Fruit fly (Drosophila melanogaster) whole organism, larva: ENCODE measurements around the gene CG7841.

Experiments
- noc ChIP-seq: fragments of 200-800 bp; sonication (Bioruptor generic); optimal IDR thresholded peaks from 3 replicates; lab custom pipeline; 2019; ENCODE audit warnings: missing biosample characterization, mild to moderate bottlenecking, missing genetic modification characterization, moderate library complexity

Gene CG7841

dm6 chr3L:15535228-15535598 lies 27.2 kb upstream of the CG7841 start, which contains the start of gene CrebA:
CrebA (plus strand) TSS chr3L:15535395.
- no peak for TF ChIP-seq noc

- peak; percentile 78 for TF ChIP-seq noc
These were observed 26.5 kb upstream of the CG7841 start for dm6 chr3L:15534274-15535227.

DNA sequence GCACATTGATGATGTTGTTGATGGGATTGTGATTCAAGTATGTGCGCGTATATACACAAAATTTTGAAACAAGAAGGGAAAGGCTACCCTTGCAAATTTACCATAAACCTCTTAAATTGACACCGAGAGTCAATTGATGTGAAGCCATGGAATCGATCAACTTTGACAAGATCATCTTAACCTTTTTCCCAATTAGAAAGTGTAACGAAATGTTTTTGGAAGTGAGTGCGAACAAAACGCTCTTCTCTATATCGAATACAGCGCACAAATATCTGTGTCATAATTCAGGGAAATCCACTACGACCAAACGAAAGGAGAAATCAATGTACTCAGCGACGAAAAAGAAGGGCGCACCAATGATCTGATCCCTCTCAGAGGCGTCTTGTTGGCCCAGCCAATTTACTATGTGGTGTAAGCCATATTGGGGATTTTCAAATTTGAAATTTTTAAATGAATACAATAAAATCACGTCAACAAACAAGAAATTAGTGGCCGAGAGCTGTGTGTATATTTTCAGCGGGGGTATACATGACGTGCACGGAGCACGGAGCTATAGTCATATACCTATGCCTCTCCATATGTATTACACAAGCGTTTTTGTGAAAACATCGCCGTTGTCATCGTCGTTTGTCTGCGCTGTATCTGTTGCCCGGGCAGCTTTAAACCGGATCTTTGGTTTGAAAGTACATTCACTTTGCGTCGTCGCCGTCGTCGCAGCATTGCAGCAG lies 25.5 kb upstream of the CG7841 start:
- TF ChIP-seq noc: peak; percentile 79

DNA sequence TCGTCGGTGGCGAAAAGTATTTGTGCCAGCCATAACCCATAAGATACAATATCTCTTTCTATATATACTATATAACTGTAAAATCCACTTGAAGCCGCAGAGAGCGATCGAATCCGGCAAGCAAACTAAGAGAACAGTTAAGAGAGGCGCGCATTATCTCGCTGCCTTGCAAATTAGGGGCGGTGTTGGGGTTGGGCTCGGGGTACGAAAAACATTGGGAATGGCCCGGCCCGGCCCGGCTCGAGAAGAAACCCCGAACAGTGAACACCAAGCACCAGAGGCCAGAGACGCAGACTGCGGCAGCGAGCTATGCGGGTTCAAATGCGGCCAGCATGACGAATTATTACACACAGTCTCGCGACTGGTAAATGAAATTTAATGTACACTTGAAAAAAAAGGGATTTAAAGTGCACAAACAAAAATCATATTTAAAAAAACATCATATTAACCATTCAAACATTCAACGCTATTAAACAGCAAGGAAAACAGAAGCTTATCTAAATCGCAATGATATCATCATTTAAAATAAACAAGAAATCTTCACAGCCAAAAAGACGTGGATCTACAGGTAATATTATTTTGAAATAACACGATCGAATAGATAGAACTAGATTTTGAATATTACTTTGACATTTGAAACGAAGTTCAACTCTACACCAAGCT lies 24.4 kb upstream of the CG7841 start:
- TF ChIP-seq noc: no peak

dm6 chr3L:15531423-15532325 lies 23.6 kb upstream of the CG7841 start, which contains the start of gene CG43248:
CG43248 (minus strand) TSS chr3L:15531473.
- TF ChIP-seq noc: peak; percentile 80

dm6 chr3L:15530638-15531225 lies 22.7 kb upstream of the CG7841 start:
- no peak for TF ChIP-seq noc

dm6 chr3L:15530071-15530470 lies 22.0 kb upstream of the CG7841 start:
- TF ChIP-seq noc: peak; percentile 71

DNA sequence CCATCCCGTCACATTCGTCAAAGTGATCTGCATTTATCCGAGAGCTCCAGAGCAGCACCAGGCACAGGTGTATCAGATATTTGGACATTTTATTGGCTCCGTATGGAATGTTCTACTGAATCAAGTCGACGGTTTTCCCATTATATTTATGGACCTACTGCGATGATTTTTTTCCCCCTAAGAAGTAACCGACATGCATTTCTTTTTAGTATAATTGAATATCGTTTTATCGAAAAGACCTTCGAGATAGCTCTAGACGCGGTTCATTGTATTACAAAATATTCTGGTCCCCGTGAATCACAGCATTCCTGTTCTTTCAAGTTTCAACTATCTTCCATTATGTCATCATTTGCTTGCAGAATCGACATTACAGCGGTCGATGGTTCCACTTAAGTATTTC lies 21.1 kb upstream of the CG7841 start, which contains the start of gene obst-H:
Gene obst-H, minus strand, starts transcription at position 101 of the 400 bp plus-strand sequence.
- no peak for TF ChIP-seq noc

DNA sequence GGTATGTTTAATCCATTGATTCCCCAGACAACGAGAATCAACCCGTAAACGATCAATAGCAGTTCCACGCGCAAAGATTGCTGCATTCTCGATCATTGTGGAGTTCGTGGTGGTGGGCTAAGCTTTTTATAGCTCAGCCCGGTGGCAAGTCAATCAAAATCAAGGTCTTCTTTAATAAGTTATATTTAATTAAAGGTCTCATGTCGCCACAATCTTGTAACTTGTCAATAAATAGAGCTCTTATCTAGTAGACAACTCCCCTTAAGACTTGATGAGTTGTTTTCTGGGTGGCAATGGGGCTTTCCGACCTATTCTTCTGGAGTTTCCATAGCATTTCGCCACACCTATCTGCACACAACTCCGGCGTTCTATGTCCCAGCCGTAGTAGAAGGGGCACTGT lies 20.0 kb upstream of the CG7841 start, which contains the start of gene CG42728:
Gene CG42728, minus strand, starts transcription at position 101 of the 400 bp plus-strand sequence.
- TF ChIP-seq noc: no peak

dm6 chr3L:15527416-15527815 lies 19.4 kb upstream of the CG7841 start, which contains the start of gene CG42729:
CG42729 (minus strand) TSS chr3L:15527516.
- TF ChIP-seq noc: no peak

- TF ChIP-seq noc: no peak
These were observed 18.7 kb upstream of the CG7841 start, which contains the start of gene CG33985 for dm6 chr3L:15526712-15527111. CG33985 (minus strand) TSS chr3L:15526812.

DNA sequence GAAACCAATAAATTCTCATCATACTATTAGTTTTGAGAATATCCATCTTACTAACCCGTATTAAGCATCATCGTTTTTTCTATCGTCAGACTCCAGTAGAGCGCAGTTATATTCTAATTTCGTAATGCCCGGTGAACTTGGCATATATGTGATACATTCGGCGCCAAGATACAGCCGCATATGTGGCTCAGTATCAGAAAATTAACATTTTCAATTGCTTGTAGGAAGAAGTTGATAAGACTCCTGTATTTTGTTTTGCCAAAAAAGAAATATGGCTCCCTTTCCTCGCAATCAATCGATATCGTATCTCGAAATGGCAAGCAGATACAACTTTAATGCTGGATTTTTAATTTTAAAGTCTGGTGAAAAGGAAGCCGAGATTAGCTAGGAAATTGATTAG lies 17.1 kb upstream of the CG7841 start, which contains the start of gene CG33986:
Gene CG33986, minus strand, starts transcription at position 101 of the 400 bp plus-strand sequence.
- no peak for TF ChIP-seq noc

DNA sequence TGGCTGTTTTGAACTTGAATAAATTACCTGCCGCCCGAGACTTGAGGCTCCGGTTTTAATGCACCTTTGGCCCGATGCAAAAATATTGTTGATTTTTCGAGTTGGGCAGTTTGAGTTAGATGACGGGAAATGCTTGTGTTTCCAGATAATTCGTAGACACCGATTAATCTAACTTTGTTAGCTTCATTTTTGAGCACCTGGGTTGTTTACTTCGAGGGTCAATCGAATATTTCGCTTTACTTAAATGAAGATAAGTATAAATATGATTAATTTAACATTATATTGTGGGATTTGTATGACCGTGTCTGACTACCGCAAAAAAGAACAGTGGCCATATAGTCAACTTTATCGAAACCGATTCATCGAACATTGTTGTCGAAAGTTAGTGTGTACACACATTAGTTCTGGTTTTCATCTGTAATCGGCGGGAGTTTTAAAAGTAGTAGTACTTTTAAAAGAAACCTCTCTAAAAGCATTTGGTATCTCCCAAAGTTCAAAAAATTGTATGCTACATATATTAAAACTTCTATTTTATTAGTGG lies 15.8 kb upstream of the CG7841 start, which contains the start of gene CG7945:
Gene CG7945, minus strand, starts transcription at position 332 of the 541 bp plus-strand sequence.
- no peak for TF ChIP-seq noc

dm6 chr3L:15520320-15520719 lies 12.3 kb upstream of the CG7841 start, which contains the start of gene yellow-k:
yellow-k (plus strand) TSS chr3L:15520620.
- TF ChIP-seq noc: no peak
